Worm (Caenorhabditis elegans): ENCODE data around the gene C49G7.13.
A peak's percentile ranks its signal among the peaks of the same experiment; 100 is the strongest.

C49G7.13 gene

DNA sequence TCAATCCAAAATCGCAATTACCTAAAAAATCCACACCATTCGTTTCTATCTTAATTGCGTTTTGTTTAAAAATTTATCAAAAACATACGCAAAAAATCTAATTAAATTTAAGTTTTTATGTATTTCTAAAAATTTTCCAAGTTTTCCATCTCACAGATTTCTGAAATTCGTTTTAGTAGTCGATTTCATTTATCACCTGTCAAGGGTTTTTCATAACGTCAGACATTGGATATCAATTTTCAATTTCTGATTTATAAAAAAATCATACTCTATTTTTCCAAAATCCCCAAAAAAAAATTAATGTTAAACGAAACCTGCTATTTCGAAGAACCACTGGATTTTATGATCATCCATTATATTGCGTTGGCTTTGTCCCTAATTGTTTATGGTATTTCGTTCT, 25.7 kb upstream of the C49G7.13 start, which contains the start of gene srh-4:
srh-4 (plus strand) TSS at position 301 of the 400 bp plus-strand sequence.
- peak; percentile 3 for TF ChIP-seq aha-1 (tag)
- no peak for TF ChIP-seq ceh-20 (GFP tag; IDR thresholded peaks at IDR 0.05)
- no peak for TF ChIP-seq hmg-1.1 (GFP tag; IDR thresholded peaks at IDR 0.05)
- no peak for TF ChIP-seq mxl-3 (GFP tag; optimal IDR thresholded peaks at IDR 0.05)
- no peak for TF ChIP-seq nhr-77 (tag; optimal IDR thresholded peaks at IDR 0.05)
- TF ChIP-seq dmd-9 (GFP tag; IDR thresholded peaks at IDR 0.05) = no peak

ce11 chrV:4016780-4017179, 19.1 kb upstream of the C49G7.13 start, which contains the start of gene srw-89:
Gene srw-89 (plus strand): TSS chrV:4017080.
- no peak for TF ChIP-seq vab-7 (GFP tag; IDR thresholded peaks at IDR 0.05)
- TF ChIP-seq F49E8.2 (tag; optimal IDR thresholded peaks at IDR 0.05; ENCODE audit: borderline replicate concordance) = no peak

DNA sequence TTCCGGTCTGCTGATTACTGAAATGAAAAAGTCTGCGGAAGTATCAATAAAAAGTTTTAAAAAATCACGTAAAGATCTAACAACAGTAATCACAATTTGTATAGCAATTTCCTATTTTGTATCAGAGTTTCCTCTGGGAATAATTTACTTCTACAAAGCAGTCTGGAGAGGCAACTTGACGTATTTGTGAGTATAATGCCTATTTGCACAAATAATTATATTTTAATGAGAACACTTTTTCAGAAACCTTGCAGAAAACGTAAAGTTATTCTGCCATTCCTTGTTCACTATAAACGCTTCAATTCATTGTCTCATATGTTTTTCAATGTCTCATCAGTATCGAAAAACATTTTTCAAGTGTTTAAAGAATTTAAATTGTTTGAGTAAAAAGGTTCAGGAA, 17.3 kb upstream of the C49G7.13 start:
- TF ChIP-seq hlh-30 (tag; optimal IDR thresholded peaks at IDR 0.05; ENCODE audit: insufficient read depth) (no peak), egl-43 (GFP tag; IDR thresholded peaks at IDR 0.05) (no peak), unc-62 (GFP tag; optimal IDR thresholded peaks at IDR 0.05 in 1 of 2) (peak in 1 of 2 experiments; percentile 80), unc-62 (tag; optimal IDR thresholded peaks at IDR 0.05) (no peak), lim-7 (GFP tag; IDR thresholded peaks at IDR 0.05) (no peak), unc-39 (tag; optimal IDR thresholded peaks at IDR 0.05) (no peak)

- TF ChIP-seq arid-1 (GFP tag; conservative IDR thresholded peaks at IDR 0.05) (no peak), ZK337.2 (GFP tag; IDR thresholded peaks at IDR 0.05) (no peak), duxl-1 (tag; optimal IDR thresholded peaks at IDR 0.05; ENCODE audit: poor library complexity) (no peak), pha-4 (GFP tag; IDR thresholded peaks at IDR 0.05) (no peak), pha-4 (tag; optimal IDR thresholded peaks at IDR 0.05) (no peak), nhr-77 (tag; optimal IDR thresholded peaks at IDR 0.05) (no peak), saeg-2 (GFP tag; IDR thresholded peaks at IDR 0.05) (no peak)
These were observed 16.7 kb upstream of the C49G7.13 start, which contains the start of gene K09D9.3 for ce11 chrV:4019188-4019587. Gene K09D9.3 (plus strand): TSS chrV:4019488.

DNA sequence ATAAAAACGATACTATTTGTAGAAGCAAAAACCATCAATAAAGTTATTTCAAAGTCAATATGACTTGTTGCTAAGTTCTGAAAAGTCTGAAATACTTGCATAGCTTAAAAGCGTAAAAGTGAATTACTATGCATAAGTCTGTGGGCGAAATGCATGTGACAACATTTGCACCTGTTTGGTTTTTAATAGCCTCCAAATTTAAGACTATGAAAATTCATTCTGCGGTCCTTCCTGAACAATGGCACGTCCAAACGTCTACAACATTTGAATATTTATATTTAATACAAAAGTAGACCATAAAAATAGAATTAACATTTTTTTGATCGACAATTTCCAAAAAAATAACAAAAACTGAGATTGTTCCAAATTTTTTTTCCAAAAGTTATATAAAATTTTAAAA, 14.1 kb upstream of the C49G7.13 start, which contains the start of gene K09D9.14:
K09D9.14 (minus strand) TSS at position 101 of the 400 bp plus-strand sequence.
- TF ChIP-seq nhr-28 (tag; optimal IDR thresholded peaks at IDR 0.05) (no peak), T20F7.1 (GFP tag; optimal IDR thresholded peaks at IDR 0.05) (no peak), gei-8 (GFP tag; optimal IDR thresholded peaks at IDR 0.05) (no peak), ZK546.5 (tag; optimal IDR thresholded peaks at IDR 0.05) (no peak), ceh-44 (GFP tag; IDR thresholded peaks at IDR 0.05) (no peak)

- TF ChIP-seq nhr-6 (tag; optimal IDR thresholded peaks at IDR 0.05) (no peak), zag-1 (tag; optimal IDR thresholded peaks at IDR 0.05) (no peak), cey-2 (tag; optimal IDR thresholded peaks at IDR 0.05; ENCODE audit: borderline replicate concordance, insufficient read depth) (no peak), nhr-42 (GFP tag; IDR thresholded peaks at IDR 0.05) (no peak), sdz-12 (GFP tag; optimal IDR thresholded peaks at IDR 0.05) (no peak), nhr-11 (tag; optimal IDR thresholded peaks at IDR 0.05) (no peak), tag-97 (GFP tag; IDR thresholded peaks at IDR 0.05) (no peak), ztf-11 (tag; optimal IDR thresholded peaks at IDR 0.05) (no peak), F26F4.8 (GFP tag; conservative IDR thresholded peaks at IDR 0.05) (no peak), Y48G9A.11 (GFP tag; IDR thresholded peaks at IDR 0.05) (no peak), lsy-2 (tag; optimal IDR thresholded peaks at IDR 0.05) (no peak)
These were observed 13.6 kb upstream of the C49G7.13 start, which contains the start of gene cyp-35A3 for ce11 chrV:4022309-4022708. Gene cyp-35A3 (plus strand): TSS chrV:4022609.
